Worm (Caenorhabditis elegans) whole organism, midembryonic: ENCODE results near the gene atg-4.2.

Source experiments
- T22C8.4 ChIP-seq: fragments of 200-800 bp; sonication (Bioruptor generic); IDR thresholded peaks from 2 replicates; pipeline ENCODE4 v1.3.6; 2022; ENCODE audit warnings: missing genetic modification characterization, missing compliant biosample characterization
- cog-1 ChIP-seq: sonication (generic microtip); optimal IDR thresholded peaks from 2 replicates; lab custom pipeline; 2016; ENCODE audit warnings: missing genetic modification characterization, missing compliant biosample characterization
- flt-1 ChIP-seq: fragments of 200-800 bp; sonication (Bioruptor generic); IDR thresholded peaks from 2 replicates; pipeline ENCODE4 v1.3.6; 2022; ENCODE audit warnings: missing genetic modification characterization, missing compliant biosample characterization
- klf-2 ChIP-seq: fragments of 200-800 bp; sonication (Bioruptor generic); conservative IDR thresholded peaks from 2 replicates; pipeline ENCODE4 v1.3.6; 2022; ENCODE audit warnings: missing genetic modification reagents, missing genetic modification characterization, missing compliant biosample characterization
- med-1 ChIP-seq: sonication (generic microtip); optimal IDR thresholded peaks from 2 replicates; lab custom pipeline; 2017; ENCODE audit warnings: missing genetic modification characterization, mild to moderate bottlenecking, missing compliant biosample characterization, antibody characterized with exemption, missing genetic modification reagents; ENCODE audit not compliant: insufficient read depth
- ref-1 ChIP-seq: fragments of 200-800 bp; sonication (Bioruptor generic); conservative IDR thresholded peaks from 2 replicates; pipeline ENCODE4 v1.3.6; 2022; ENCODE audit warnings: missing genetic modification reagents, missing genetic modification characterization, missing compliant biosample characterization
- tab-1 ChIP-seq: fragments of 200-800 bp; sonication (Bioruptor generic); IDR thresholded peaks from 2 replicates; pipeline ENCODE4 v1.3.6; 2022; ENCODE audit warnings: missing genetic modification characterization, missing compliant biosample characterization
- ztf-23 ChIP-seq: fragments of 200-800 bp; sonication (Bioruptor generic); IDR thresholded peaks from 2 replicates; pipeline ENCODE4 v1.3.6; 2022; ENCODE audit warnings: missing genetic modification reagents, missing genetic modification characterization, missing compliant biosample characterization
- ztf-29 ChIP-seq: fragments of 200-800 bp; sonication (Bioruptor generic); IDR thresholded peaks from 2 replicates; pipeline ENCODE4 v1.3.6; 2022; ENCODE audit warnings: missing genetic modification reagents, missing genetic modification characterization, missing compliant biosample characterization

atg-4.2 gene

ce11 chrIV:11668001-11668400 is at the start of gene atg-4.2:
TSS of gene atg-4.2 (plus strand) at chrIV:11668024.
- no peak for TF ChIP-seq flt-1
- TF ChIP-seq ztf-29 = no peak
- TF ChIP-seq tab-1 (GFP tag; lab: Robert Waterston, UW) = no peak
- no peak for TF ChIP-seq ztf-23 (GFP tag; lab: Robert Waterston, UW)
- no peak for TF ChIP-seq ref-1 (GFP tag; lab: Robert Waterston, UW)
- TF ChIP-seq T22C8.4 (GFP tag; lab: Robert Waterston, UW) = no peak
- no peak for TF ChIP-seq med-1 (GFP tag; lab: Kevin White, UChicago)
- no peak for TF ChIP-seq klf-2 (GFP tag; lab: Robert Waterston, UW)
- no peak for TF ChIP-seq cog-1 (tag; lab: Kevin White, UChicago)

- no peak for TF ChIP-seq T22C8.4 (GFP tag; lab: Robert Waterston, UW)
- TF ChIP-seq ztf-23 (GFP tag; lab: Robert Waterston, UW) = no peak
- no peak for TF ChIP-seq klf-2 (GFP tag; lab: Robert Waterston, UW)
- no peak for TF ChIP-seq ref-1 (GFP tag; lab: Robert Waterston, UW)
- no peak for TF ChIP-seq med-1 (GFP tag; lab: Kevin White, UChicago)
- TF ChIP-seq flt-1 = no peak
- TF ChIP-seq cog-1 (tag; lab: Kevin White, UChicago) = no peak
- no peak for TF ChIP-seq tab-1 (GFP tag; lab: Robert Waterston, UW)
- no peak for TF ChIP-seq ztf-29
Observed at ce11 chrIV:11620909-11621308, 46.9 kb upstream of the atg-4.2 start, which contains the start of gene dsl-5. TSS of gene dsl-5 (minus strand) at chrIV:11621009.

ce11 chrIV:11622336-11622735 is 45.5 kb upstream of the atg-4.2 start:
- TF ChIP-seq klf-2 (GFP tag; lab: Robert Waterston, UW) (no peak), ztf-23 (GFP tag; lab: Robert Waterston, UW) (no peak), T22C8.4 (GFP tag; lab: Robert Waterston, UW) (no peak), med-1 (GFP tag; lab: Kevin White, UChicago) (no peak), ztf-29 (no peak), flt-1 (no peak), cog-1 (tag; lab: Kevin White, UChicago) (no peak), tab-1 (GFP tag; lab: Robert Waterston, UW) (no peak), ref-1 (GFP tag; lab: Robert Waterston, UW) (no peak)

- TF ChIP-seq cog-1 (tag; lab: Kevin White, UChicago) = no peak
- TF ChIP-seq ztf-29 = no peak
- no peak for TF ChIP-seq flt-1
- no peak for TF ChIP-seq ref-1 (GFP tag; lab: Robert Waterston, UW)
- no peak for TF ChIP-seq T22C8.4 (GFP tag; lab: Robert Waterston, UW)
- no peak for TF ChIP-seq med-1 (GFP tag; lab: Kevin White, UChicago)
- TF ChIP-seq klf-2 (GFP tag; lab: Robert Waterston, UW) = no peak
- TF ChIP-seq ztf-23 (GFP tag; lab: Robert Waterston, UW) = no peak
- no peak for TF ChIP-seq tab-1 (GFP tag; lab: Robert Waterston, UW)
Observed at ce11 chrIV:11623060-11623459, 44.8 kb upstream of the atg-4.2 start, which contains the start of gene lys-4. TSS of gene lys-4 (minus strand) at chrIV:11623174.

- no peak for TF ChIP-seq flt-1
- TF ChIP-seq ztf-29 = no peak
- no peak for TF ChIP-seq T22C8.4 (GFP tag; lab: Robert Waterston, UW)
- TF ChIP-seq ztf-23 (GFP tag; lab: Robert Waterston, UW) = no peak
- no peak for TF ChIP-seq klf-2 (GFP tag; lab: Robert Waterston, UW)
- TF ChIP-seq tab-1 (GFP tag; lab: Robert Waterston, UW) = no peak
Observed at ce11 chrIV:11623759-11624287, 44.0 kb upstream of the atg-4.2 start.

- TF ChIP-seq ref-1 (GFP tag; lab: Robert Waterston, UW) (no peak), ztf-29 (no peak), ztf-23 (GFP tag; lab: Robert Waterston, UW) (no peak), flt-1 (no peak), tab-1 (GFP tag; lab: Robert Waterston, UW) (no peak), med-1 (GFP tag; lab: Kevin White, UChicago) (no peak), cog-1 (tag; lab: Kevin White, UChicago) (no peak), T22C8.4 (GFP tag; lab: Robert Waterston, UW) (no peak), klf-2 (GFP tag; lab: Robert Waterston, UW) (no peak)
Observed at ce11 chrIV:11625482-11625881, 42.3 kb upstream of the atg-4.2 start, which contains the start of gene lys-5. TSS of gene lys-5 (minus strand) at chrIV:11625582.

ce11 chrIV:11627847-11628246 is 40.0 kb upstream of the atg-4.2 start, which contains the start of gene lys-6:
TSS of gene lys-6 (minus strand) at chrIV:11627947.
- TF ChIP-seq med-1 (GFP tag; lab: Kevin White, UChicago) = no peak

ce11 chrIV:11631750-11632149 is 36.1 kb upstream of the atg-4.2 start, which contains the start of gene F58B3.4:
TSS of gene F58B3.4 (minus strand) at chrIV:11631850.
- no peak for TF ChIP-seq ztf-29
- no peak for TF ChIP-seq ref-1 (GFP tag; lab: Robert Waterston, UW)
- no peak for TF ChIP-seq T22C8.4 (GFP tag; lab: Robert Waterston, UW)
- TF ChIP-seq tab-1 (GFP tag; lab: Robert Waterston, UW) = no peak
- TF ChIP-seq klf-2 (GFP tag; lab: Robert Waterston, UW) = no peak
- TF ChIP-seq cog-1 (tag; lab: Kevin White, UChicago) = no peak

- peak; percentile 81 for TF ChIP-seq flt-1
- TF ChIP-seq med-1 (GFP tag; lab: Kevin White, UChicago) = no peak
- TF ChIP-seq ztf-23 (GFP tag; lab: Robert Waterston, UW) = peak; percentile 52; the same call in 1 of the 2 replicates
Observed at ce11 chrIV:11635437-11636408, 32.1 kb upstream of the atg-4.2 start, which contains the start of gene mars-1. TSS of gene mars-1 (minus strand) at chrIV:11635487.
